Fruit fly (Drosophila melanogaster): ENCODE results near the gene CG32269.

Gene CG32269

DNA sequence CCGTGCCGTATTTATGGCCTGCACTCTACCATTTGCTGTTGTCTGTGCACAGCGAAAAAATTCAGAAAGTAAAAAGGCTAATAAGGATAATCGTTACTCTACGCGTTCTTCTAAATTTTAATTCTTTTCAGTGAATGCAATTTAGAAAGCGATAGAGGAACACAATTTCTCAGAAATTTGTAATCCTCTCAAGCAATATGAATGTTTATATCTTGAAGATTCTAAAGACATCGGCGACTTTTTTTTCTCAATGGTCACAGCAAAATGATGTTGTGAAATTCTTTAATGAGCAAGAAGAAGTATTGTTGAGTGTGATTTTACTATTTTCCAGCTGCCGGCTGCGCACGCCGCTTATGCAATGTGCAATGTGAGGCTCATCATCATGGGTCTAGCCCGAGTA lies 44.1 kb upstream of the CG32269 start:
- TF ChIP-seq Vsx2 (GFP tag; optimal IDR thresholded peaks at IDR 0.05; ENCODE audit: partially characterized antibody) (no peak), pan (optimal IDR thresholded peaks at IDR 0.05) (no peak), Myc (optimal IDR thresholded peaks at IDR 0.05) (no peak), Jra (GFP tag; optimal IDR thresholded peaks at IDR 0.05) (no peak), ey (GFP tag; optimal IDR thresholded peaks at IDR 0.05) (no peak), Hnf4 (GFP tag; optimal IDR thresholded peaks at IDR 0.05) (no peak), HLH106 (tag; optimal IDR thresholded peaks at IDR 0.05) (no peak), brk (GFP tag; optimal IDR thresholded peaks at IDR 0.05) (no peak), br (GFP tag; optimal IDR thresholded peaks at IDR 0.05) (no peak), foxo (GFP tag; optimal IDR thresholded peaks at IDR 0.05) (no peak), dsf (GFP tag; optimal IDR thresholded peaks at IDR 0.05; ENCODE audit: borderline replicate concordance) (no peak), Abd-B (GFP tag; optimal IDR thresholded peaks at IDR 0.05) (no peak), CG9705 (GFP tag; optimal IDR thresholded peaks at IDR 0.05) (no peak), usp (GFP tag; optimal IDR thresholded peaks at IDR 0.05) (no peak), dmrt93B (GFP tag; optimal IDR thresholded peaks at IDR 0.05) (no peak)

DNA sequence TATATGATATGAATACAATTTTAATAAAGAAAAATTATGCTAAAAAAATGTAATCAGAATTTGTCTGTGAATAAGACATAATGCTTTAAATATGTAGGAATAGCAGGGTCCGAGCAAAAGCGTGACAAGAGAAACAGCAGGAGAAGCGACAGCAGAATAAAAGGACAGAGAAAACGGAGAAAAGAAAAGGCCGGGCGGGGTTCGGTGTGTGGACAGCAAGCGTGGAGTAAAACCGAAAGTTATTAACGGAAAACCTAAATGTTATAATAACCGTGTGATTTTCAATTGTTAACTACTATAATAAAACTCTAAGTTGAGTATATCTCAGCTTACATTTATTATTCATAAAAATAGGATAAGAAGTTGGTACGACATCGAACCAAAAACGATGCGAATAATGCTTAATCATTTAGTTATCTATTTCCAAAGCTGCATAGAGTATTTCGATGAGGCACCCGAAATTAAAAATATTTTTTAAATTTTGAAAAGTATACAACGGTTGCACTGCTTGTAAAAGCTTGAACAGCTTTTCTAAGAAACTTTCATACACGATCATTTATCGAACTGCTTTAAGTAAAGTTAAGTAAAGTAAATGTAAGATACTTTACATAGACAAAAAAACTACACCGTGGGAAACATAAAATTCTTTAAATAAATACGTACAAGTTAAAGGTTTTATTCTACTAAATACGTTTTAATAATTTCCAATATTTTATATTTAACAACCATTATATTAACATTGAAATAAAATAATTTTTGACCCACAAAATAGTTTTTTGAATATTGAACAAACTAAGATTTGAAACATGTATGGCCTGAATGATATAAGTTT lies 43.1 kb upstream of the CG32269 start:
- TF ChIP-seq OdsH (GFP tag; optimal IDR thresholded peaks at IDR 0.05) (no peak), sv (GFP tag; optimal IDR thresholded peaks at IDR 0.05) (no peak), h (GFP tag; optimal IDR thresholded peaks at IDR 0.05) (peak; percentile 27), fru (GFP tag; optimal IDR thresholded peaks at IDR 0.05) (peak; percentile 26), dl (GFP tag; optimal IDR thresholded peaks at IDR 0.05; ENCODE audit: insufficient read depth in 1 of 2, partially characterized antibody in 2 of 2) (no peak), psq (GFP tag; optimal IDR thresholded peaks at IDR 0.05) (peak; percentile 74), tai (GFP tag; optimal IDR thresholded peaks at IDR 0.05) (peak; percentile 29), GATAd (GFP tag; optimal IDR thresholded peaks at IDR 0.05) (peak; percentile 16), rgr (GFP tag; optimal IDR thresholded peaks at IDR 0.05) (peak; percentile 1), sage (GFP tag; optimal IDR thresholded peaks at IDR 0.05) (no peak), Myc (optimal IDR thresholded peaks at IDR 0.05) (no peak), Sp1 (GFP tag; optimal IDR thresholded peaks at IDR 0.05) (no peak), ey (GFP tag; optimal IDR thresholded peaks at IDR 0.05) (no peak), Hr78 (GFP tag; optimal IDR thresholded peaks at IDR 0.05) (no peak), usp (GFP tag; optimal IDR thresholded peaks at IDR 0.05) (no peak), dmrt93B (GFP tag; optimal IDR thresholded peaks at IDR 0.05) (no peak), HLH106 (tag; optimal IDR thresholded peaks at IDR 0.05) (no peak), Rel (GFP tag; optimal IDR thresholded peaks at IDR 0.05) (no peak), Rel (tag; optimal IDR thresholded peaks at IDR 0.05) (peak; percentile 29), Mio (GFP tag; optimal IDR thresholded peaks at IDR 0.05) (no peak), Jra (GFP tag; optimal IDR thresholded peaks at IDR 0.05) (peak; percentile 41), Dif (GFP tag; optimal IDR thresholded peaks at IDR 0.05; ENCODE audit: partially characterized antibody) (no peak), Dfd (GFP tag; optimal IDR thresholded peaks at IDR 0.05) (no peak), brk (GFP tag; optimal IDR thresholded peaks at IDR 0.05) (peak; percentile 79), CG9705 (GFP tag; optimal IDR thresholded peaks at IDR 0.05) (no peak), Vsx2 (GFP tag; optimal IDR thresholded peaks at IDR 0.05; ENCODE audit: partially characterized antibody) (peak; percentile 24), br (GFP tag; optimal IDR thresholded peaks at IDR 0.05) (peak; percentile 35), jim (GFP tag; optimal IDR thresholded peaks at IDR 0.05) (no peak), Abd-B (GFP tag; optimal IDR thresholded peaks at IDR 0.05) (no peak), pan (optimal IDR thresholded peaks at IDR 0.05) (no peak), foxo (GFP tag; optimal IDR thresholded peaks at IDR 0.05) (no peak), woc (GFP tag; optimal IDR thresholded peaks at IDR 0.05) (peak; percentile 26), N (GFP tag; optimal IDR thresholded peaks at IDR 0.05) (no peak), Hr83 (GFP tag; optimal IDR thresholded peaks at IDR 0.05; ENCODE audit: poor library complexity, severe bottlenecking) (peak; percentile 18), Hnf4 (GFP tag; optimal IDR thresholded peaks at IDR 0.05) (peak; percentile 70), lola (GFP tag; optimal IDR thresholded peaks at IDR 0.05) (no peak), CrebA (GFP tag; optimal IDR thresholded peaks at IDR 0.05; ENCODE audit: borderline replicate concordance) (peak; percentile 62), dsf (GFP tag; optimal IDR thresholded peaks at IDR 0.05; ENCODE audit: borderline replicate concordance) (peak; percentile 40), CG32264 (GFP tag; optimal IDR thresholded peaks at IDR 0.05) (no peak)
